Fruit fly (Drosophila melanogaster) whole organism, embryonic: ENCODE results near the gene Cyp6v1.
"Not testable (repeated sequence)": the region's sequence is repeated elsewhere in the genome, so short reads cannot be mapped to it uniquely, and the experiment has no call there.

ENCODE experiments used
- Bgb ChIP-seq: fragments of 200-800 bp; sonication (Bioruptor generic); IDR thresholded peaks from 2 replicates; pipeline ENCODE4 v1.3.6; 2022; ENCODE audit warnings: missing biosample characterization, missing genetic modification characterization; ENCODE audit not compliant: partially characterized antibody
- C15 ChIP-seq: fragments of 200-800 bp; sonication (Bioruptor generic); IDR thresholded peaks from 3 replicates; pipeline ENCODE4 v1.3.6; 2022; ENCODE audit warnings: missing biosample characterization, missing genetic modification characterization
- CG1024 ChIP-seq: fragments of 200-800 bp; sonication (Bioruptor generic); IDR thresholded peaks from 2 replicates; pipeline ENCODE4 v1.3.6; 2022; ENCODE audit warnings: missing biosample characterization, missing genetic modification characterization
- CG10565 ChIP-seq: fragments of 200-800 bp; sonication (Bioruptor generic); optimal IDR thresholded peaks from 3 replicates; lab custom pipeline; 2016; ENCODE audit warnings: missing biosample characterization, mild to moderate bottlenecking, missing genetic modification characterization
- CG14441 ChIP-seq: fragments of 200-800 bp; sonication (Bioruptor generic); IDR thresholded peaks from 2 replicates; pipeline ENCODE4 v1.3.6; 2022; ENCODE audit warnings: missing biosample characterization, missing genetic modification characterization
- CG14710 ChIP-seq: fragments of 200-800 bp; sonication (Bioruptor generic); optimal IDR thresholded peaks from 3 replicates; lab custom pipeline; 2019; ENCODE audit warnings: missing biosample characterization, mild to moderate bottlenecking, missing genetic modification characterization, moderate library complexity
- CG15479 ChIP-seq: fragments of 200-800 bp; sonication (Bioruptor generic); optimal IDR thresholded peaks from 3 replicates; lab custom pipeline; 2019; ENCODE audit warnings: missing biosample characterization, mild to moderate bottlenecking, missing genetic modification characterization, moderate library complexity
- CG17328 ChIP-seq: fragments of 200-800 bp; sonication (Bioruptor generic); IDR thresholded peaks from 2 replicates; pipeline ENCODE4 v1.3.6; 2022; ENCODE audit warnings: missing biosample characterization, missing genetic modification characterization
- CG17829 ChIP-seq: fragments of 200-800 bp; optimal IDR thresholded peaks from 2 replicates; lab custom pipeline; 2019; ENCODE audit warnings: missing biosample characterization, mild to moderate bottlenecking, missing genetic modification characterization, moderate library complexity
- CG18476 ChIP-seq: fragments of 200-800 bp; sonication (Bioruptor generic); optimal IDR thresholded peaks from 2 replicates; lab custom pipeline; 2016; ENCODE audit warnings: missing biosample characterization, mild to moderate bottlenecking, missing genetic modification characterization
- CG18619 ChIP-seq: fragments of 200-800 bp; sonication (Bioruptor generic); optimal IDR thresholded peaks from 3 replicates; lab custom pipeline; 2017; ENCODE audit warnings: missing biosample characterization, mild to moderate bottlenecking, missing genetic modification characterization
- CG2875 ChIP-seq: fragments of 200-800 bp; sonication (Bioruptor generic); optimal IDR thresholded peaks from 2 replicates; lab custom pipeline; 2017; ENCODE audit warnings: missing biosample characterization, mild to moderate bottlenecking, missing genetic modification characterization, missing genetic modification reagents
- CG4730 ChIP-seq: fragments of 200-800 bp; sonication (Bioruptor generic); IDR thresholded peaks from 2 replicates; pipeline ENCODE4 v1.3.6; 2022; ENCODE audit warnings: missing biosample characterization, missing genetic modification characterization
- CG5180 ChIP-seq: fragments of 200-800 bp; sonication (Bioruptor generic); optimal IDR thresholded peaks from 3 replicates; lab custom pipeline; 2017; ENCODE audit warnings: missing biosample characterization, missing genetic modification characterization, mild to moderate bottlenecking, moderate library complexity, missing genetic modification reagents
- CG6854 ChIP-seq: fragments of 200-800 bp; sonication (Bioruptor generic); optimal IDR thresholded peaks from 3 replicates; lab custom pipeline; 2017; ENCODE audit warnings: missing biosample characterization, mild to moderate bottlenecking, missing genetic modification characterization
- CG8944 ChIP-seq: fragments of 200-800 bp; sonication (Bioruptor generic); optimal IDR thresholded peaks from 3 replicates; lab custom pipeline; 2016; ENCODE audit warnings: missing biosample characterization, missing genetic modification characterization
- CG9932 ChIP-seq: fragments of 200-800 bp; sonication (Bioruptor generic); IDR thresholded peaks from 2 replicates; pipeline ENCODE4 v1.3.6; 2022; ENCODE audit warnings: missing biosample characterization, missing genetic modification characterization
- D ChIP-seq, 2 experiments: fragments of 200-800 bp in 1 of 2; fragments of >200 bp in 1 of 2; sonication (Bioruptor generic) in 1 of 2; optimal IDR thresholded peaks; 2 replicates in 1 of 2; 3 replicates in 1 of 2; lab custom pipeline; 2017; ENCODE audit warnings: mild to moderate bottlenecking in 1 of 2, missing biosample characterization in 1 of 2, missing genetic modification characterization in 1 of 2, missing genetic modification reagents in 1 of 2
- D19B ChIP-seq: fragments of 200-800 bp; sonication (Bioruptor generic); optimal IDR thresholded peaks from 2 replicates; lab custom pipeline; 2017; ENCODE audit warnings: missing biosample characterization, mild to moderate bottlenecking, missing genetic modification characterization
- Dip3 ChIP-seq: fragments of 200-800 bp; sonication (Bioruptor generic); optimal IDR thresholded peaks from 3 replicates; lab custom pipeline; 2016; ENCODE audit warnings: missing biosample characterization, missing genetic modification characterization
- Doc2 ChIP-seq: fragments of 200-800 bp; sonication (Bioruptor generic); IDR thresholded peaks from 2 replicates; pipeline ENCODE4 v1.3.6; 2022; ENCODE audit warnings: missing biosample characterization, missing genetic modification characterization
- Fer2 ChIP-seq: fragments of 200-800 bp; sonication (Bioruptor generic); optimal IDR thresholded peaks from 2 replicates; lab custom pipeline; 2018; ENCODE audit warnings: missing biosample characterization, mild to moderate bottlenecking, missing genetic modification characterization, moderate library complexity
- Hsf ChIP-seq: fragments of 200-800 bp; sonication (Bioruptor generic); optimal IDR thresholded peaks from 3 replicates; lab custom pipeline; 2016; ENCODE audit warnings: missing biosample characterization, missing genetic modification characterization
- Lhr ChIP-seq: fragments of 200-800 bp; sonication (Bioruptor generic); optimal IDR thresholded peaks from 3 replicates; lab custom pipeline; 2017; ENCODE audit warnings: mild to moderate bottlenecking, missing biosample characterization, missing genetic modification reagents, missing genetic modification characterization
- Neu2 ChIP-seq: fragments of 200-800 bp; sonication (Bioruptor generic); optimal IDR thresholded peaks from 3 replicates; lab custom pipeline; 2016; ENCODE audit warnings: missing biosample characterization, missing genetic modification characterization, borderline replicate concordance
- Side ChIP-seq: fragments of 200-800 bp; sonication (Bioruptor generic); optimal IDR thresholded peaks from 2 replicates; lab custom pipeline; 2016; ENCODE audit warnings: missing biosample characterization, missing genetic modification characterization
- Taf1 ChIP-seq: fragments of 200-800 bp; sonication (Bioruptor generic); IDR thresholded peaks from 2 replicates; pipeline ENCODE4 v1.3.6; 2022; ENCODE audit warnings: missing biosample characterization, missing genetic modification characterization
- Trl ChIP-seq, 3 experiments: fragments of >200 bp in 2 of 3; fragments of 200-800 bp in 1 of 3; sonication (Bioruptor generic) in 1 of 3; optimal IDR thresholded peaks; 2 replicates in 1 of 3; 3 replicates in 2 of 3; lab custom pipeline; 2016 to 2017; ENCODE audit warnings: missing biosample characterization in 1 of 3, missing genetic modification characterization in 1 of 3
- Xrp1 ChIP-seq: fragments of 200-800 bp; sonication (Bioruptor generic); IDR thresholded peaks from 2 replicates; pipeline ENCODE4 v1.3.6; 2022; ENCODE audit warnings: missing biosample characterization, missing genetic modification characterization
- aop ChIP-seq: fragments of 200-800 bp; sonication (Bioruptor generic); IDR thresholded peaks from 2 replicates; pipeline ENCODE4 v1.3.6; 2022; ENCODE audit warnings: missing biosample characterization, missing genetic modification characterization
- grau ChIP-seq: fragments of 200-800 bp; optimal IDR thresholded peaks from 3 replicates; lab custom pipeline; 2019; ENCODE audit warnings: missing biosample characterization, mild to moderate bottlenecking, missing genetic modification characterization, moderate library complexity
- gsb ChIP-seq: fragments of 200-800 bp; sonication (Bioruptor generic); IDR thresholded peaks from 2 replicates; pipeline ENCODE4 v1.3.6; 2022; ENCODE audit warnings: missing biosample characterization, missing genetic modification characterization
- h ChIP-seq: fragments of >200 bp; optimal IDR thresholded peaks from 2 replicates; lab custom pipeline; 2017
- hth ChIP-seq: fragments of >200 bp; optimal IDR thresholded peaks from 2 replicates; lab custom pipeline; 2017; ENCODE audit warnings: inconsistent platforms
- jumu ChIP-seq: fragments of 200-800 bp; sonication (Bioruptor generic); optimal IDR thresholded peaks from 3 replicates; lab custom pipeline; 2016; ENCODE audit warnings: missing biosample characterization, missing genetic modification characterization
- knrl ChIP-seq: fragments of 200-800 bp; sonication (Bioruptor generic); IDR thresholded peaks from 3 replicates; pipeline ENCODE4 v1.3.6; 2022; ENCODE audit warnings: missing biosample characterization, missing genetic modification characterization; ENCODE audit not compliant: partially characterized antibody
- mld ChIP-seq: fragments of 200-800 bp; sonication (Bioruptor generic); IDR thresholded peaks from 3 replicates; pipeline ENCODE4 v1.3.6; 2022; ENCODE audit warnings: missing biosample characterization, missing genetic modification characterization; ENCODE audit not compliant: partially characterized antibody
- pfk ChIP-seq: fragments of 200-800 bp; sonication (Bioruptor generic); optimal IDR thresholded peaks from 2 replicates; lab custom pipeline; 2018; ENCODE audit warnings: missing biosample characterization, mild to moderate bottlenecking, missing genetic modification characterization, moderate library complexity
- pnt ChIP-seq: fragments of 200-800 bp; sonication (Bioruptor generic); optimal IDR thresholded peaks from 3 replicates; lab custom pipeline; 2016; ENCODE audit warnings: missing biosample characterization, missing genetic modification characterization
- pros ChIP-seq: fragments of 200-800 bp; sonication (Bioruptor generic); optimal IDR thresholded peaks from 3 replicates; lab custom pipeline; 2019; ENCODE audit warnings: missing biosample characterization, mild to moderate bottlenecking, missing genetic modification characterization, moderate library complexity
- repo ChIP-seq: fragments of 200-800 bp; sonication (Bioruptor generic); optimal IDR thresholded peaks from 2 replicates; lab custom pipeline; 2016; ENCODE audit warnings: missing biosample characterization, missing genetic modification characterization
- sens-2 ChIP-seq: fragments of 200-800 bp; sonication (Bioruptor generic); IDR thresholded peaks from 2 replicates; pipeline ENCODE4 v1.3.6; 2022; ENCODE audit warnings: missing biosample characterization, missing genetic modification characterization
- tap ChIP-seq: fragments of 200-800 bp; optimal IDR thresholded peaks from 3 replicates; lab custom pipeline; 2019; ENCODE audit warnings: missing biosample characterization, mild to moderate bottlenecking, missing genetic modification characterization, moderate library complexity
- tll ChIP-seq, 2 experiments: fragments of 200-800 bp in 1 of 2; fragments of >200 bp in 1 of 2; sonication (Bioruptor generic) in 1 of 2; optimal IDR thresholded peaks; 2 replicates each; lab custom pipeline; 2017 to 2019; ENCODE audit warnings: missing biosample characterization in 2 of 2, missing genetic modification characterization in 2 of 2, mild to moderate bottlenecking in 1 of 2, moderate library complexity in 1 of 2
- trh ChIP-seq: fragments of 200-800 bp; sonication (Bioruptor generic); optimal IDR thresholded peaks from 2 replicates; lab custom pipeline; 2016; ENCODE audit warnings: missing biosample characterization, missing genetic modification characterization
- wor ChIP-seq: fragments of 200-800 bp; sonication (Bioruptor generic); IDR thresholded peaks from 2 replicates; pipeline ENCODE4 v1.3.6; 2022; ENCODE audit warnings: missing biosample characterization, missing genetic modification characterization
- yki ChIP-seq: fragments of >200 bp; optimal IDR thresholded peaks from 3 replicates; lab custom pipeline; 2018
- zen2 ChIP-seq: fragments of 200-800 bp; sonication (Bioruptor generic); IDR thresholded peaks from 3 replicates; pipeline ENCODE4 v1.3.6; 2022; ENCODE audit warnings: missing biosample characterization, missing genetic modification characterization; ENCODE audit not compliant: partially characterized antibody

Gene Cyp6v1

dm6 chrX:20676963-20677362, 20.0 kb downstream of the Cyp6v1 start, which contains the start of gene hydra:
Gene hydra (minus strand): TSS chrX:20677063.
- TF ChIP-seq Side, aop, CG6854: not testable (repeated sequence)

dm6 chrX:20680407-20680806, 23.5 kb downstream of the Cyp6v1 start:
- peak in 1 of 2 experiments; percentile 96 for TF ChIP-seq tll (GFP tag; optimal IDR thresholded peaks at IDR 0.05; lab: Kevin White, UChicago)
- no peak for TF ChIP-seq Hsf (GFP tag; lab: Kevin White, UChicago)
- TF ChIP-seq Dip3: no peak
- peak; percentile 20 for TF ChIP-seq D (optimal IDR thresholded peaks at IDR 0.05; lab: Kevin White, UChicago)
- no peak for TF ChIP-seq D (GFP tag; optimal IDR thresholded peaks at IDR 0.05; lab: Kevin White, UChicago)
- no peak for TF ChIP-seq CG17829
- TF ChIP-seq CG9932 (GFP tag; lab: Robert Waterston, UW): no peak

dm6 chrX:20687252-20687651, 30.3 kb downstream of the Cyp6v1 start:
- TF ChIP-seq Bgb (GFP tag; lab: Robert Waterston, UW) (peak; percentile 34; the same call in 1 of the 2 replicates), CG14441 (GFP tag; lab: Robert Waterston, UW) (no peak), Fer2 (tag; lab: Kevin White, UChicago) (no peak), Taf1 (GFP tag; lab: Robert Waterston, UW) (no peak), Lhr (no peak), CG5180 (GFP tag; lab: Kevin White, UChicago) (no peak), C15 (GFP tag; lab: Robert Waterston, UW) (no peak), CG9932 (GFP tag; lab: Robert Waterston, UW) (no peak), pfk (GFP tag; lab: Kevin White, UChicago) (no peak), CG15479 (GFP tag; lab: Kevin White, UChicago) (no peak), Trl (optimal IDR thresholded peaks at IDR 0.05; lab: Kevin White, UChicago) (no peak), Trl (GFP tag; optimal IDR thresholded peaks at IDR 0.05; lab: Kevin White, UChicago) (no peak), trh (no peak), tap (tag; lab: Kevin White, UChicago) (no peak), yki (no peak), mld (GFP tag; lab: Robert Waterston, UW) (no peak), repo (no peak), hth (lab: Kevin White, UChicago) (no peak), Xrp1 (no peak), CG8944 (GFP tag; lab: Kevin White, UChicago) (no peak), CG1024 (no peak), wor (no peak), knrl (GFP tag; lab: Robert Waterston, UW) (no peak), CG18619 (GFP tag; lab: Kevin White, UChicago) (no peak), sens-2 (GFP tag; lab: Robert Waterston, UW) (no peak), CG2875 (GFP tag; lab: Kevin White, UChicago) (no peak), CG17328 (no peak), pros (GFP tag; lab: Kevin White, UChicago) (peak; percentile 86), pnt (GFP tag; lab: Kevin White, UChicago) (no peak), CG18476 (no peak), h (lab: Kevin White, UChicago) (no peak), Neu2 (no peak), D19B (GFP tag; lab: Kevin White, UChicago) (no peak), CG4730 (GFP tag; lab: Robert Waterston, UW) (no peak), gsb (GFP tag; lab: Robert Waterston, UW) (no peak), jumu (GFP tag; lab: Kevin White, UChicago) (no peak), Doc2 (GFP tag; lab: Robert Waterston, UW) (no peak), CG14710 (no peak), zen2 (GFP tag; lab: Robert Waterston, UW) (no peak), grau (no peak), CG10565 (no peak)
